Worm (Caenorhabditis elegans) whole organism, L3 larva: ENCODE measurements around the gene best-24.

Experiments
- R02D3.7 ChIP-seq: fragments of 150-350 bp; optimal IDR thresholded peaks from 2 replicates; lab custom pipeline; 2014; ENCODE audit warnings: missing biosample characterization, missing genetic modification characterization
- ZK546.5 ChIP-seq: sonication (generic microtip); optimal IDR thresholded peaks from 2 replicates; lab custom pipeline; 2017; ENCODE audit warnings: missing biosample characterization, missing genetic modification characterization
- aly-2 ChIP-seq: fragments of 150-350 bp; optimal IDR thresholded peaks from 2 replicates; lab custom pipeline; 2014; ENCODE audit warnings: missing biosample characterization, missing genetic modification characterization
- ama-1 ChIP-seq: fragments of 150-350 bp; optimal IDR thresholded peaks from 2 replicates; lab custom pipeline; 2018
- ceh-28 ChIP-seq: fragments of 150-350 bp; optimal IDR thresholded peaks from 2 replicates; lab custom pipeline; 2014; ENCODE audit warnings: missing biosample characterization, missing genetic modification reagents, missing genetic modification characterization
- ceh-82 ChIP-seq: fragments of 150-350 bp; optimal IDR thresholded peaks from 2 replicates; lab custom pipeline; 2014; ENCODE audit warnings: missing biosample characterization, missing genetic modification characterization
- ceh-9 ChIP-seq: sonication (generic microtip); optimal IDR thresholded peaks from 2 replicates; lab custom pipeline; 2018; ENCODE audit warnings: missing biosample characterization, missing genetic modification characterization
- daf-12 ChIP-seq: fragments of 150-350 bp; optimal IDR thresholded peaks from 2 replicates; lab custom pipeline; 2014; ENCODE audit warnings: missing biosample characterization, missing genetic modification reagents, missing genetic modification characterization
- egl-27 ChIP-seq: sonication (generic microtip); optimal IDR thresholded peaks from 4 replicates; lab custom pipeline; 2017; ENCODE audit warnings: missing biosample characterization, missing genetic modification reagents, missing genetic modification characterization
- egl-5 ChIP-seq: fragments of 150-350 bp; optimal IDR thresholded peaks from 2 replicates; lab custom pipeline; 2017; ENCODE audit warnings: missing biosample characterization, missing genetic modification reagents, missing genetic modification characterization, inconsistent platforms
- elt-1 ChIP-seq: fragments of 150-350 bp; optimal IDR thresholded peaks from 2 replicates; lab custom pipeline; 2014; ENCODE audit warnings: missing biosample characterization, missing genetic modification characterization
- elt-2 ChIP-seq: sonication (generic microtip); optimal IDR thresholded peaks from 2 replicates; lab custom pipeline; 2016; ENCODE audit warnings: missing genetic modification reagents, mild to moderate bottlenecking, missing genetic modification characterization, missing compliant biosample characterization
- eor-1 ChIP-seq, 2 experiments: fragments of 150-350 bp; optimal IDR thresholded peaks; 2 replicates each; lab custom pipeline; 2014 to 2018; ENCODE audit warnings: missing biosample characterization in 2 of 2, missing genetic modification characterization in 2 of 2
- fkh-10 ChIP-seq: sonication (generic microtip); optimal IDR thresholded peaks from 2 replicates; lab custom pipeline; 2017; ENCODE audit warnings: missing biosample characterization, missing genetic modification reagents, missing genetic modification characterization
- fkh-2 ChIP-seq: fragments of 150-350 bp; optimal IDR thresholded peaks from 2 replicates; lab custom pipeline; 2014; ENCODE audit warnings: missing biosample characterization, missing genetic modification reagents, missing genetic modification characterization
- fos-1 ChIP-seq: fragments of 150-350 bp; optimal IDR thresholded peaks from 2 replicates; lab custom pipeline; 2014; ENCODE audit warnings: missing biosample characterization, missing genetic modification characterization
- hmg-11 ChIP-seq: sonication (generic microtip); optimal IDR thresholded peaks from 2 replicates; lab custom pipeline; 2016; ENCODE audit warnings: missing genetic modification characterization, missing compliant biosample characterization
- jun-1 ChIP-seq: fragments of 150-350 bp; optimal IDR thresholded peaks from 2 replicates; lab custom pipeline; 2014; ENCODE audit warnings: missing biosample characterization, missing genetic modification reagents, missing genetic modification characterization
- lin-15B ChIP-seq: fragments of 150-350 bp; optimal IDR thresholded peaks from 2 replicates; lab custom pipeline; 2014; ENCODE audit warnings: missing biosample characterization, missing genetic modification characterization
- lin-39 ChIP-seq: fragments of 150-350 bp; optimal IDR thresholded peaks from 2 replicates; lab custom pipeline; 2018; ENCODE audit warnings: missing biosample characterization, missing genetic modification reagents, missing genetic modification characterization
- lsy-12 ChIP-seq: sonication (generic microtip); optimal IDR thresholded peaks from 2 replicates; lab custom pipeline; 2016; ENCODE audit warnings: mild to moderate bottlenecking, missing genetic modification characterization, missing compliant biosample characterization
- nfya-1 ChIP-seq: sonication (generic microtip); optimal IDR thresholded peaks from 2 replicates; lab custom pipeline; 2017; ENCODE audit warnings: missing genetic modification characterization, mild to moderate bottlenecking, missing compliant biosample characterization, antibody characterized with exemption, moderate library complexity; ENCODE audit not compliant: insufficient read depth
- nhr-11 ChIP-seq: fragments of 150-350 bp; optimal IDR thresholded peaks from 2 replicates; lab custom pipeline; 2014; ENCODE audit warnings: missing biosample characterization, missing genetic modification characterization
- nhr-12 ChIP-seq: fragments of 150-350 bp; optimal IDR thresholded peaks from 2 replicates; lab custom pipeline; 2014; ENCODE audit warnings: missing biosample characterization, missing genetic modification characterization
- nhr-23 ChIP-seq: fragments of 150-350 bp; optimal IDR thresholded peaks from 2 replicates; lab custom pipeline; 2014; ENCODE audit warnings: missing biosample characterization, missing genetic modification reagents, missing genetic modification characterization
- nhr-237 ChIP-seq: fragments of 150-350 bp; optimal IDR thresholded peaks from 2 replicates; lab custom pipeline; 2014; ENCODE audit warnings: missing biosample characterization, missing genetic modification characterization
- nhr-25 ChIP-seq: sonication (generic microtip); optimal IDR thresholded peaks from 2 replicates; lab custom pipeline; 2017; ENCODE audit warnings: missing biosample characterization, missing genetic modification characterization
- nhr-28 ChIP-seq: fragments of 150-350 bp; optimal IDR thresholded peaks from 2 replicates; lab custom pipeline; 2014; ENCODE audit warnings: missing biosample characterization, missing genetic modification characterization
- nhr-67 ChIP-seq: fragments of 150-350 bp; optimal IDR thresholded peaks from 2 replicates; lab custom pipeline; 2014; ENCODE audit warnings: missing biosample characterization, missing genetic modification characterization
- nhr-77 ChIP-seq: fragments of 150-350 bp; optimal IDR thresholded peaks from 2 replicates; lab custom pipeline; 2014; ENCODE audit warnings: missing biosample characterization, missing genetic modification characterization
- pqm-1 ChIP-seq: fragments of 150-350 bp; optimal IDR thresholded peaks from 2 replicates; lab custom pipeline; 2017; ENCODE audit warnings: missing biosample characterization, missing genetic modification characterization, inconsistent platforms
- sea-2 ChIP-seq: fragments of 150-350 bp; sonication (generic microtip); optimal IDR thresholded peaks from 4 replicates; lab custom pipeline; 2014; ENCODE audit warnings: missing biosample characterization, missing genetic modification reagents, missing genetic modification characterization
- skn-1 ChIP-seq: fragments of 150-350 bp; optimal IDR thresholded peaks from 2 replicates; lab custom pipeline; 2014; ENCODE audit warnings: missing biosample characterization, missing genetic modification characterization
- snpc-4 ChIP-seq: fragments of 150-350 bp; optimal IDR thresholded peaks from 2 replicates; lab custom pipeline; 2014; ENCODE audit warnings: missing biosample characterization, missing genetic modification characterization
- unc-39 ChIP-seq: sonication (generic microtip); optimal IDR thresholded peaks from 4 replicates; lab custom pipeline; 2017; ENCODE audit warnings: missing biosample characterization, missing genetic modification characterization
- unc-62 ChIP-seq: fragments of 150-350 bp; sonication (generic microtip); optimal IDR thresholded peaks from 4 replicates; lab custom pipeline; 2014; ENCODE audit warnings: missing biosample characterization, missing genetic modification reagents, missing genetic modification characterization
- ztf-11 ChIP-seq: fragments of 150-350 bp; optimal IDR thresholded peaks from 2 replicates; lab custom pipeline; 2014; ENCODE audit warnings: missing biosample characterization, missing genetic modification characterization
- ztf-4 ChIP-seq: fragments of 150-350 bp; optimal IDR thresholded peaks from 2 replicates; lab custom pipeline; 2014; ENCODE audit warnings: missing biosample characterization, missing genetic modification characterization

best-24 gene

DNA sequence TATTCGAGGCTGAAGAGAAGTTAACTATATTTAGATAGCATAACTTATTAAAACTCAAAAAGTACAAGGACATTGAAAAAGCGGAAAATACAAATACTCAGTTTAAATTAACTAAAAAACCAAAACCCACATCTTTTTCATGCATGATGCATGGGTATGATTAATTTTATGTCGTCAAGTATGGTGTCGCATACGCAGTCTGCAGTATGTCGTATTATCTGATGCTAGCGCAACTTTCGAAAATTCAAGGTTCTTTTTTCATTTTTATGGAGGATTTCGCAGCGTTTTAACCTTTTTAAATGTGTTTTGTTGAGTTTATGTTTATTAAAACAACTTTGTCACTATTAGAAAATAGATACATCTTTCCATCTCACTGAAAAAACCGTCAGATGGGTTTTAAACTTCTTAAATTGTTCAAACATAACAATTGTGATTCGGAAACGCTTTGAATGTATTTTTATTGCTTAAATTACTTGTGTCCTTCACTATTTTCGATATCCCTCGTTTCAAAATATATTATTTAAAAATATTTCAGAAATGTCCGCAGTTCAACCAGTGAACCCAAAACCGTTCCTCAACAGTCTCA, 39.2 kb upstream of the best-24 start, which contains the start of gene snr-5:
Gene snr-5 (plus strand): TSS at position 536 of the 586 bp plus-strand sequence.
- peak; percentile 40 for TF ChIP-seq nfya-1 (tag; lab: Kevin White, UChicago)
- no peak for TF ChIP-seq fkh-2
- no peak for TF ChIP-seq unc-62 (GFP tag; lab: Kevin White, UChicago)
- TF ChIP-seq lin-39 (tag; lab: Kevin White, UChicago) = no peak
- TF ChIP-seq jun-1 = no peak
- TF ChIP-seq unc-39 (tag; lab: Kevin White, UChicago) = no peak
- no peak for TF ChIP-seq skn-1 (tag; lab: Kevin White, UChicago)
- TF ChIP-seq ztf-4 (tag; lab: Kevin White, UChicago) = no peak
- no peak for TF ChIP-seq ZK546.5 (tag; lab: Kevin White, UChicago)
- TF ChIP-seq elt-1 (tag; lab: Kevin White, UChicago) = no peak
- TF ChIP-seq nhr-11 (tag; lab: Kevin White, UChicago) = no peak
- peak; percentile 31 for TF ChIP-seq hmg-11 (tag; lab: Kevin White, UChicago)
- no peak for TF ChIP-seq egl-5 (tag; lab: Kevin White, UChicago)
- no peak for TF ChIP-seq ceh-82 (tag; lab: Kevin White, UChicago)

ce11 chrIII:7865238-7865761, 35.5 kb upstream of the best-24 start, which contains the start of gene slc-17.3:
Gene slc-17.3 (minus strand): TSS chrIII:7865288.
- no peak for TF ChIP-seq ztf-11 (tag; lab: Kevin White, UChicago)
- peak; percentile 57 for TF ChIP-seq elt-2 (tag; lab: Kevin White, UChicago)
- TF ChIP-seq pqm-1 (tag; lab: Kevin White, UChicago) = peak; percentile 37

DNA sequence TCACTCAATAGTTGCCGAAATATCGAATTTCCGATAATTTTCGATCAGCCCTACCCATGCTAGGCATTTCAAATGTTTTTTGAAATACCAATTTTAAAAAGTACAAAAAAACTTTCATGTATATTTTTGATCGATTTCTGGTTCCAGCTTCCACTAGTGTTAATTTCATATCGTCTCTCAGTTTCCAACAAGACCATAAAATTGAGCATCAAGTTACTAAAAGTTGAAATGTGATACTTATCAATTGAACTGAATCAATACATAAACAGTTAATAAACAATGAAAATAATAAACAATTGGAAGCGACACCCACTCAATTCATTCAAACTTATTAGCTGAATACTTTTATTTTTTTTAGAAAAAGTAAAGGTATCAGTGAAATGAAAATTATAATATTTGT, 34.6 kb upstream of the best-24 start, which contains the start of gene cup-4:
Gene cup-4 (plus strand): TSS at position 301 of the 400 bp plus-strand sequence.
- TF ChIP-seq nfya-1 (tag; lab: Kevin White, UChicago) (no peak), hmg-11 (tag; lab: Kevin White, UChicago) (no peak), ceh-82 (tag; lab: Kevin White, UChicago) (no peak), jun-1 (no peak), snpc-4 (tag; lab: Kevin White, UChicago) (no peak), sea-2 (GFP tag; lab: Kevin White, UChicago) (no peak), lin-15B (tag; lab: Kevin White, UChicago) (no peak), R02D3.7 (tag; lab: Kevin White, UChicago) (no peak), unc-39 (tag; lab: Kevin White, UChicago) (no peak), ceh-28 (tag; lab: Kevin White, UChicago) (no peak), eor-1 (tag; optimal IDR thresholded peaks at IDR 0.05; lab: Kevin White, UChicago) (no peak), egl-5 (tag; lab: Kevin White, UChicago) (no peak), nhr-12 (tag; lab: Kevin White, UChicago) (no peak), fkh-10 (no peak)

ce11 chrIII:7872776-7873175, 28.1 kb upstream of the best-24 start:
- no peak for TF ChIP-seq ztf-11 (tag; lab: Kevin White, UChicago)
- no peak for TF ChIP-seq fos-1
- no peak for TF ChIP-seq nhr-28
- no peak for TF ChIP-seq lin-15B (tag; lab: Kevin White, UChicago)
- TF ChIP-seq nhr-25 (tag; lab: Kevin White, UChicago) = no peak
- TF ChIP-seq nhr-11 (tag; lab: Kevin White, UChicago) = no peak
- TF ChIP-seq jun-1 = no peak
- no peak for TF ChIP-seq hmg-11 (tag; lab: Kevin White, UChicago)
- no peak for TF ChIP-seq ceh-9 (tag; lab: Kevin White, UChicago)
- no peak for TF ChIP-seq nhr-237 (tag; lab: Kevin White, UChicago)
- no peak for TF ChIP-seq nhr-23 (tag; lab: Kevin White, UChicago)
- no peak for TF ChIP-seq skn-1 (tag; lab: Kevin White, UChicago)
- TF ChIP-seq ceh-28 (tag; lab: Kevin White, UChicago) = no peak
- TF ChIP-seq fkh-2 = no peak
- TF ChIP-seq egl-27 (tag; lab: Kevin White, UChicago) = no peak

- TF ChIP-seq nhr-11 (tag; lab: Kevin White, UChicago) (no peak), pqm-1 (tag; lab: Kevin White, UChicago) (no peak), unc-39 (tag; lab: Kevin White, UChicago) (no peak), ceh-9 (tag; lab: Kevin White, UChicago) (no peak), aly-2 (tag; lab: Kevin White, UChicago) (no peak), elt-1 (tag; lab: Kevin White, UChicago) (no peak), hmg-11 (tag; lab: Kevin White, UChicago) (no peak), egl-5 (tag; lab: Kevin White, UChicago) (no peak), nhr-23 (tag; lab: Kevin White, UChicago) (no peak), nhr-67 (tag; lab: Kevin White, UChicago) (no peak), nhr-77 (tag; lab: Kevin White, UChicago) (no peak), ama-1 (lab: Kevin White, UChicago) (no peak), ztf-11 (tag; lab: Kevin White, UChicago) (no peak), lin-15B (tag; lab: Kevin White, UChicago) (no peak), daf-12 (tag; lab: Kevin White, UChicago) (no peak), nhr-12 (tag; lab: Kevin White, UChicago) (no peak), lsy-12 (tag; lab: Kevin White, UChicago) (no peak)
Measured at ce11 chrIII:7873481-7873880, 27.4 kb upstream of the best-24 start, which contains the start of gene tyr-1. Gene tyr-1 (plus strand): TSS chrIII:7873781.
